Worm (Caenorhabditis elegans): ENCODE measurements around the gene sdf-9.

sdf-9 gene

DNA sequence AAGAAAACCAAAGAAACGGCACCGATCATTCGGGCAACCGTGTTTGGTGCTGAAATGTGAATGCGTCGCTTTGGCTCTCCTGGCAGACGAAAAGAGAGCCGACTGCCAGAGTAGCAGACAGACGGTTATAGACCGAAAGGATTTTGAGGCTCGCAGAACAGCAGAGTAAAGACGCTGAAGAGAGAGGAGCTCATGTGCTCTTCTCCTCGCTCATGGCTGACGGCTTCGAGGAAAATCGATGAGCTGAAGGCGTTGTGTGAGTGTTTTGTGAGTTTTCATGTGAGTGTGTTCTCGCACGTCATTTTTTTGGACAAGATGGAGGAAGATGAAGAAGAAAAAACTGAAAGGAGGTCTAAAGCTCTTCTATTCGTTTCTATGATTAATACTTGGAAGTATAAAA, 30.8 kb downstream of the sdf-9 start, which contains the start of gene sbt-1:
sbt-1 (minus strand) TSS at position 62 of the 400 bp plus-strand sequence.
- TF ChIP-seq sem-4 (tag; optimal IDR thresholded peaks at IDR 0.05) (peak; percentile 30), nhr-129 (tag; optimal IDR thresholded peaks at IDR 0.05) (peak; percentile 82), ZK546.5 (tag; optimal IDR thresholded peaks at IDR 0.05) (no peak), elt-1 (tag; optimal IDR thresholded peaks at IDR 0.05) (no peak), R02D3.7 (tag; optimal IDR thresholded peaks at IDR 0.05) (no peak), nhr-6 (tag; optimal IDR thresholded peaks at IDR 0.05) (peak; percentile 78), egl-27 (tag; optimal IDR thresholded peaks at IDR 0.05) (peak; percentile 43), fos-1 (tag; optimal IDR thresholded peaks at IDR 0.05) (peak; percentile 3), lsy-2 (tag; optimal IDR thresholded peaks at IDR 0.05) (peak; percentile 40 to 77), mdl-1 (tag; optimal IDR thresholded peaks at IDR 0.05) (peak in 1 of 2 experiments; percentile 69), ceh-82 (tag; optimal IDR thresholded peaks at IDR 0.05) (peak; percentile 44), lin-11 (tag; optimal IDR thresholded peaks at IDR 0.05) (peak; percentile 83), zag-1 (tag; optimal IDR thresholded peaks at IDR 0.05) (peak; percentile 56), unc-55 (GFP tag; optimal IDR thresholded peaks at IDR 0.05) (peak; percentile 98), Y55F3AM.14 (GFP tag; optimal IDR thresholded peaks at IDR 0.05) (peak; percentile 45), C34F6.9 (tag; optimal IDR thresholded peaks at IDR 0.05) (peak; percentile 93), mbf-1 (tag; optimal IDR thresholded peaks at IDR 0.05) (no peak), lin-13 (GFP tag; optimal IDR thresholded peaks at IDR 0.05) (peak; percentile 55), crh-2 (tag; optimal IDR thresholded peaks at IDR 0.05) (peak; percentile 74), alr-1 (tag; optimal IDR thresholded peaks at IDR 0.05) (no peak), F13H6.1 (tag; optimal IDR thresholded peaks at IDR 0.05) (peak; percentile 26)

DNA sequence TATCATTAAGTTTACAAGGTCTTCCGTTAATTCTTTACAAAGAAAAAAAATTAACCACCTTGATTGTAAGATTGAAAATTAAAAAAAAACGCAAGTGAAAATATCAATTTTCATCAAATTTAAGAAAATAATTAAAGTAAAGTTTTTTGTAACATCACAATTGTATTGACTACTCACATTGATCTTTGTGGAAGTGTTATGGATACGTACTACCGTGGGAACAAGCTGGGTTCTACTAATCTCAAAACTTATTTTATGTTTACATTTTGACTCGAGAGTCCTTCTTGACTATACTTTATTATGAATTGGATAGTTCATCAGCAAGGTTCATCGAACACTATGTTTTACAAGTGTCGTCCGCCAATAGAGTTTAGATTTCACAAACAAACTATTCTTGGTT, 31.5 kb downstream of the sdf-9 start, which contains the start of gene num-1:
num-1 (plus strand) TSS at position 301 of the 400 bp plus-strand sequence.
- no peak for TF ChIP-seq nhr-21 (tag; optimal IDR thresholded peaks at IDR 0.05)
- no peak for TF ChIP-seq mbf-1 (tag; optimal IDR thresholded peaks at IDR 0.05)
- no peak for TF ChIP-seq crh-2 (tag; optimal IDR thresholded peaks at IDR 0.05)
- no peak for TF ChIP-seq peb-1 (tag; optimal IDR thresholded peaks at IDR 0.05)

DNA sequence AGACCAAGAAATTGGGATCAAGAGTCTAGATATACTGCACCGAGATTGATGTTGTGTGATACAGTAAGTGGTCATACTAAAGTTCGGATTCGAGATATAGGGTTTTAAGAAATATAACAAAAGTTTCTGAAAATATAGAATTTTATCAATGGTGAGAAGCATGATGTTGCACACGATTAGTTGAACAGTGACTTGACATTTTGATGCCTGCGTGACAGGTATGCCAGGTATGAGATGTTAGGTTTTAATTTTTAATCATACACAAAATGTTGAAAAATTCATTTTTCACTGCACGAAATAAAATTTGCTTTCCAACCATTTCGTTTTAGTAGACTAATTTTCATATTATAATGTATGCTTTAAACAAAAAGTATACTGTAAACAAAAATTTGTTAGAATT, 32.4 kb downstream of the sdf-9 start:
- TF ChIP-seq nhr-10 (tag; optimal IDR thresholded peaks at IDR 0.05) (no peak), snpc-4 (tag; optimal IDR thresholded peaks at IDR 0.05) (no peak), ceh-16 (tag; optimal IDR thresholded peaks at IDR 0.05) (no peak), ztf-11 (tag; optimal IDR thresholded peaks at IDR 0.05) (no peak), ama-1 (optimal IDR thresholded peaks at IDR 0.05) (no peak), nhr-25 (tag; optimal IDR thresholded peaks at IDR 0.05) (no peak), lsy-2 (tag; optimal IDR thresholded peaks at IDR 0.05) (no peak), nhr-21 (tag; optimal IDR thresholded peaks at IDR 0.05) (no peak), R02D3.7 (tag; optimal IDR thresholded peaks at IDR 0.05) (no peak), sem-4 (tag; optimal IDR thresholded peaks at IDR 0.05) (no peak), nhr-23 (tag; optimal IDR thresholded peaks at IDR 0.05) (no peak), blmp-1 (tag; optimal IDR thresholded peaks at IDR 0.05; ENCODE audit: insufficient read depth) (no peak), skn-1 (tag; optimal IDR thresholded peaks at IDR 0.05) (no peak)

DNA sequence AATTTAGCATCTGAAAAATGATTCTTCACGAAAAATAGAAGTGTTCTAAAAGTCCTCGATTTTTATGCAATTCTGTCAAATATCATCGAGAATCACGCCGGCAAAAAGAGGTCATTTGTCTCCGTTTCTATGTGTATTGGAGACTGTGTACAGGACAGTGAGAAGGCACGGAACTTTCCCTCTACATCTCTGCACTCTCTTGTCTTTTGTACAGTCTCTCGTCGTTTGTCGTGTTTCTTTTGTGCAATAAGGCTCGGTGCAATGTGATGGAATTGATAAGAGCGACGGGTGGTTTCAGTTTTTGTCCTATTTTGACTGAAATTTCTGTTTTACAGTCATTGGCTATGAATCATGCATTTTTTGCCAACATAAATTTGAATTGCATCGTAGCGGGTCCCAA, 33.8 kb downstream of the sdf-9 start:
- TF ChIP-seq gmeb-1 (tag; optimal IDR thresholded peaks at IDR 0.05) (peak; percentile 16), ama-1 (optimal IDR thresholded peaks at IDR 0.05) (no peak), peb-1 (tag; optimal IDR thresholded peaks at IDR 0.05) (no peak), unc-55 (GFP tag; optimal IDR thresholded peaks at IDR 0.05) (no peak), mbf-1 (tag; optimal IDR thresholded peaks at IDR 0.05) (no peak), lin-39 (tag; optimal IDR thresholded peaks at IDR 0.05) (no peak), ztf-4 (tag; optimal IDR thresholded peaks at IDR 0.05) (no peak), sem-4 (tag; optimal IDR thresholded peaks at IDR 0.05) (no peak), elt-3 (tag; optimal IDR thresholded peaks at IDR 0.05) (no peak), sma-9 (GFP tag; optimal IDR thresholded peaks at IDR 0.05) (peak; percentile 62), sma-9 (tag; optimal IDR thresholded peaks at IDR 0.05) (no peak), nhr-129 (tag; optimal IDR thresholded peaks at IDR 0.05) (peak; percentile 34), C34F6.9 (tag; optimal IDR thresholded peaks at IDR 0.05) (no peak), lin-13 (GFP tag; optimal IDR thresholded peaks at IDR 0.05) (no peak), lsy-2 (tag; optimal IDR thresholded peaks at IDR 0.05) (no peak), elt-1 (tag; optimal IDR thresholded peaks at IDR 0.05) (no peak), fos-1 (tag; optimal IDR thresholded peaks at IDR 0.05) (peak; percentile 93), ztf-1 (GFP tag; conservative IDR thresholded peaks at IDR 0.05) (no peak), skn-1 (tag; optimal IDR thresholded peaks at IDR 0.05) (no peak), nhr-12 (tag; optimal IDR thresholded peaks at IDR 0.05) (no peak), ztf-11 (tag; optimal IDR thresholded peaks at IDR 0.05) (no peak), nhr-11 (tag; optimal IDR thresholded peaks at IDR 0.05) (no peak), aly-2 (tag; optimal IDR thresholded peaks at IDR 0.05) (no peak), alr-1 (tag; optimal IDR thresholded peaks at IDR 0.05) (no peak), ZK546.5 (tag; optimal IDR thresholded peaks at IDR 0.05) (no peak), blmp-1 (tag; optimal IDR thresholded peaks at IDR 0.05; ENCODE audit: insufficient read depth) (peak; percentile 2), mdl-1 (tag; optimal IDR thresholded peaks at IDR 0.05) (no peak), crh-2 (tag; optimal IDR thresholded peaks at IDR 0.05) (peak; percentile 1), sma-3 (GFP tag; optimal IDR thresholded peaks at IDR 0.05) (no peak)
